Worm (Caenorhabditis elegans): Measurements from ENCODE around the gene srh-247.

- TF ChIP-seq lin-13 (GFP tag; optimal IDR thresholded peaks at IDR 0.05) = no peak
- TF ChIP-seq skn-1 (tag; optimal IDR thresholded peaks at IDR 0.05) = no peak
- TF ChIP-seq snpc-4 (tag; optimal IDR thresholded peaks at IDR 0.05) = no peak
- no peak for TF ChIP-seq nhr-11 (tag; optimal IDR thresholded peaks at IDR 0.05)
- no peak for TF ChIP-seq nhr-237 (tag; optimal IDR thresholded peaks at IDR 0.05)
- no peak for TF ChIP-seq ama-1 (optimal IDR thresholded peaks at IDR 0.05)
Measured at ce11 chrV:2964786-2965185, 30.8 kb upstream of the srh-247 start, which contains the start of gene srh-88.
